Worm (Caenorhabditis elegans): ENCODE data around the gene C33G8.2.

- TF ChIP-seq pha-4 (tag; optimal IDR thresholded peaks at IDR 0.05) (no peak), madf-8 (GFP tag; conservative IDR thresholded peaks at IDR 0.05) (no peak), nhr-80 (tag; optimal IDR thresholded peaks at IDR 0.05) (no peak), unc-130 (GFP tag; optimal IDR thresholded peaks at IDR 0.05) (no peak), nfya-1 (tag; optimal IDR thresholded peaks at IDR 0.05; ENCODE audit: borderline replicate concordance, insufficient read depth) (no peak), sptf-2 (GFP tag; optimal IDR thresholded peaks at IDR 0.05) (no peak), F57A8.1 (GFP tag; optimal IDR thresholded peaks at IDR 0.05) (no peak), nhr-90 (tag; optimal IDR thresholded peaks at IDR 0.05) (no peak), dpff-1 (tag; optimal IDR thresholded peaks at IDR 0.05) (no peak), mel-28 (tag; optimal IDR thresholded peaks at IDR 0.05; ENCODE audit: borderline replicate concordance) (no peak), unc-62 (GFP tag; optimal IDR thresholded peaks at IDR 0.05) (no peak), tlf-1 (GFP tag; optimal IDR thresholded peaks at IDR 0.05) (no peak), bed-1 (GFP tag; IDR thresholded peaks at IDR 0.05) (no peak)
These were observed 6.3 kb downstream of the C33G8.2 start, which contains the start of gene C33G8.13 for ce11 chrV:7015872-7016271.

Measured in whole organism, young adult.